Worm (Caenorhabditis elegans) whole organism, midembryonic: ENCODE results near the gene T19D7.5.

ENCODE experiments used
- T22C8.4 ChIP-seq: fragments of 200-800 bp; sonication (Bioruptor generic); IDR thresholded peaks from 2 replicates; pipeline ENCODE4 v1.3.6; 2022; ENCODE audit warnings: missing genetic modification characterization, missing compliant biosample characterization
- cog-1 ChIP-seq: sonication (generic microtip); optimal IDR thresholded peaks from 2 replicates; lab custom pipeline; 2016; ENCODE audit warnings: missing genetic modification characterization, missing compliant biosample characterization
- flt-1 ChIP-seq: fragments of 200-800 bp; sonication (Bioruptor generic); IDR thresholded peaks from 2 replicates; pipeline ENCODE4 v1.3.6; 2022; ENCODE audit warnings: missing genetic modification characterization, missing compliant biosample characterization
- klf-2 ChIP-seq: fragments of 200-800 bp; sonication (Bioruptor generic); conservative IDR thresholded peaks from 2 replicates; pipeline ENCODE4 v1.3.6; 2022; ENCODE audit warnings: missing genetic modification reagents, missing genetic modification characterization, missing compliant biosample characterization
- med-1 ChIP-seq: sonication (generic microtip); optimal IDR thresholded peaks from 2 replicates; lab custom pipeline; 2017; ENCODE audit warnings: missing genetic modification characterization, mild to moderate bottlenecking, missing compliant biosample characterization, antibody characterized with exemption, missing genetic modification reagents; ENCODE audit not compliant: insufficient read depth
- ref-1 ChIP-seq: fragments of 200-800 bp; sonication (Bioruptor generic); conservative IDR thresholded peaks from 2 replicates; pipeline ENCODE4 v1.3.6; 2022; ENCODE audit warnings: missing genetic modification reagents, missing genetic modification characterization, missing compliant biosample characterization
- tab-1 ChIP-seq: fragments of 200-800 bp; sonication (Bioruptor generic); IDR thresholded peaks from 2 replicates; pipeline ENCODE4 v1.3.6; 2022; ENCODE audit warnings: missing genetic modification characterization, missing compliant biosample characterization
- ztf-23 ChIP-seq: fragments of 200-800 bp; sonication (Bioruptor generic); IDR thresholded peaks from 2 replicates; pipeline ENCODE4 v1.3.6; 2022; ENCODE audit warnings: missing genetic modification reagents, missing genetic modification characterization, missing compliant biosample characterization
- ztf-29 ChIP-seq: fragments of 200-800 bp; sonication (Bioruptor generic); IDR thresholded peaks from 2 replicates; pipeline ENCODE4 v1.3.6; 2022; ENCODE audit warnings: missing genetic modification reagents, missing genetic modification characterization, missing compliant biosample characterization

Gene T19D7.5

DNA sequence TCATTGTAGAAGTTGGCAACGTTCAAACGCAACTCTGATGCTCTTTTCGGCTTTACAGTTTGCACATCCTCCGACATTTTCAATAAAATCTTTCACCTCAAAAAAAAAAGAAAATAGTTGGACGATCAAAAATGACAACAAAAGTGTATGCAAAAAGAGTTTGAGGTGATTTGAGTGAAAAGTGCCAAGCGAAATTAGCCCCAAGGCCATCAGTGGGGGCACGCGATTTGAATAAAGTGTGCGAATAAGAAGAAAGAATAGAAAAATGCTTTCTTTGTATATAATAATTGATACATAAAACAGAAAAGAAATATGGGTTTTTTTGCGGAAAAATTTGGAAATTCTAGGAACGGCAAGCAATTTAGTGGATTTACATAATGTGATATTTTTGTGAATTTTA, at the start of gene T19D7.5:
Gene T19D7.5, minus strand, starts transcription at position 101 of the 400 bp plus-strand sequence.
- TF ChIP-seq flt-1 (no peak), T22C8.4 (GFP tag; lab: Robert Waterston, UW) (no peak), ztf-29 (GFP tag; lab: Robert Waterston, UW) (no peak), tab-1 (GFP tag; lab: Robert Waterston, UW) (no peak)

DNA sequence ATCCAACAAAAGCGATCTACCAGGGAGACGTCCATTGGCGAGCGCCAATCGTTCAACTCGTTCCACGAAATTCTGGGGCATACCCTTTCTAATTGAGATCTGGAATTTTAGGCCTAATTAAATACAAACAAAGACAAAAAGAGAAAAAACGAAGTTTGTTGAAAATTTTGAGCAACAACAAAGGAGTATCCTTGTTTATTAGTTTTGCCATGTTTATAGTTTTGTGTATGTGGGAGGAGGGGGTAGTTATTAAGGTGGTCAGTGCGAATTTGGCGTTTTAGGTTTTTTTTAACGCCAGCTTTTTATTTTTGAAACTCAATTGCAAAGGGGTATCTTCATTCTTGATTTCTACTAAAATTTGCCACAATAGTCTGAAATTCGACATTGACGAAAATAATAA, 48.4 kb upstream of the T19D7.5 start, which contains the start of gene irk-2:
Gene irk-2, minus strand, starts transcription at position 101 of the 400 bp plus-strand sequence.
- TF ChIP-seq ztf-23 (GFP tag; lab: Robert Waterston, UW) (no peak), flt-1 (no peak), ref-1 (GFP tag; lab: Robert Waterston, UW) (no peak), med-1 (GFP tag; lab: Kevin White, UChicago) (no peak)

DNA sequence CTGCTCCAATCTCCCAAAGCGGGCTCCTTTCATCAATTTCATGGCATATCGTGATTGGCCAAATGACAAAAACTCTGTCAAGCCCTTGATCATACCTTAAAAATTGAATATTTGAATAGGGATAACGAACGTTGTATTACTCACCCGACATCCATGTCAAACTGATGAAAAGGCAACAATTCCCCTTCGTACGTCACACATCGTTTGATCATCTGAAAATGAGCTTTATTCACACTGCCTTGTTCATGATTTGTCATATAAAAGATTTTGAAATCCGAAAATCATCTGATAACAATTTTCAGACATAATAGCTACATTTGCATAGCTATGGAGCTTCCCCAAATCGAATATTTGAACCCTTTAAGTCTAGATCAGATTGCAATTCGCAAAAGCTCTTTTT, 40.5 kb upstream of the T19D7.5 start, which contains the start of gene M02A10.1:
Gene M02A10.1, plus strand, starts transcription at position 301 of the 400 bp plus-strand sequence.
- TF ChIP-seq ref-1 (GFP tag; lab: Robert Waterston, UW) (no peak), cog-1 (tag; lab: Kevin White, UChicago) (no peak), klf-2 (GFP tag; lab: Robert Waterston, UW) (no peak), flt-1 (no peak), T22C8.4 (GFP tag; lab: Robert Waterston, UW) (no peak), tab-1 (GFP tag; lab: Robert Waterston, UW) (no peak), ztf-29 (GFP tag; lab: Robert Waterston, UW) (no peak), ztf-23 (GFP tag; lab: Robert Waterston, UW) (no peak), med-1 (GFP tag; lab: Kevin White, UChicago) (no peak)

DNA sequence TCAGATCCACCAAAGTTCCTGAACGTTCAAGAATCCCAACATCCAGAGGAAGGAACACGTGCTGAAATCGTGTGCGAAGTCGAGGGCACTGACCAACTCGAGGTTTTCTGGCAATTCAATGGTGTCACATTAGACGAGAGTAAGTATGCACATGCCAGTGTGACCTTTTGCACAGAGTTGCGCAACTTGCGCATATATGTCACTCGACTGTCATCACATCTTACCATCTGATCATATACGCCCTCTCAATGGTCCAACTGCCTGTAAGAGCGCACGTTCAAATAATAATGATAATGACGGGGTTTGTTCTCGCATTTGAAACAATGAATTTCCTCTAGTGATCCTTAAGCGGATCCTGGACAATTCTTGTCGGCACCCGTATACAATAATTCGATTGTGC, 30.2 kb upstream of the T19D7.5 start:
- TF ChIP-seq T22C8.4 (GFP tag; lab: Robert Waterston, UW), result no peak
- TF ChIP-seq ztf-29 (GFP tag; lab: Robert Waterston, UW), result no peak
- TF ChIP-seq flt-1, result no peak
- TF ChIP-seq ref-1 (GFP tag; lab: Robert Waterston, UW), result no peak
- no peak for TF ChIP-seq med-1 (GFP tag; lab: Kevin White, UChicago)
- TF ChIP-seq klf-2 (GFP tag; lab: Robert Waterston, UW), result no peak
- no peak for TF ChIP-seq cog-1 (tag; lab: Kevin White, UChicago)
- TF ChIP-seq ztf-23 (GFP tag; lab: Robert Waterston, UW), result no peak
- no peak for TF ChIP-seq tab-1 (GFP tag; lab: Robert Waterston, UW)

DNA sequence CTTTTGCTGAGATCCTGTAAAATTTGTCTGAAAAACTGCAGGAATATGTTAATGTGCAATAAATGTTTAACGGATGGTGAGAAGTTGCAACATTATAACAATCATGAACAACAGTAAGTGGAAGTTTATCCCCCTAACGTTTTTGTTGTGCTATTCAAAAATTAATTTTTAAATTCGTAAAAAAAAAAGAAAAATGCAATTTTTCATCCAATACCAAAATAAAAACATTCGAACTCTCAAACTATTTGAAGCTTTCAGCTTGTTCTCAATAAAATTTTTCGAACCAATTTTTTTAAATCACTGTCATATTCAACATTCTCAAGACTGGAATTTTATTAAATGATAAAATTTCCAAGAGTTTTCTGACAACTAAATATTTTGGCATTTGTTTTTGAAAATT, 25.6 kb upstream of the T19D7.5 start, which contains the start of gene ncam-1:
Gene ncam-1, plus strand, starts transcription at position 301 of the 400 bp plus-strand sequence.
- TF ChIP-seq ztf-29 (GFP tag; lab: Robert Waterston, UW), result no peak
- TF ChIP-seq T22C8.4 (GFP tag; lab: Robert Waterston, UW), result no peak
- no peak for TF ChIP-seq tab-1 (GFP tag; lab: Robert Waterston, UW)
- TF ChIP-seq klf-2 (GFP tag; lab: Robert Waterston, UW), result no peak
- TF ChIP-seq med-1 (GFP tag; lab: Kevin White, UChicago), result no peak
- TF ChIP-seq flt-1, result no peak
- no peak for TF ChIP-seq ref-1 (GFP tag; lab: Robert Waterston, UW)
- no peak for TF ChIP-seq cog-1 (tag; lab: Kevin White, UChicago)
- TF ChIP-seq ztf-23 (GFP tag; lab: Robert Waterston, UW), result no peak

DNA sequence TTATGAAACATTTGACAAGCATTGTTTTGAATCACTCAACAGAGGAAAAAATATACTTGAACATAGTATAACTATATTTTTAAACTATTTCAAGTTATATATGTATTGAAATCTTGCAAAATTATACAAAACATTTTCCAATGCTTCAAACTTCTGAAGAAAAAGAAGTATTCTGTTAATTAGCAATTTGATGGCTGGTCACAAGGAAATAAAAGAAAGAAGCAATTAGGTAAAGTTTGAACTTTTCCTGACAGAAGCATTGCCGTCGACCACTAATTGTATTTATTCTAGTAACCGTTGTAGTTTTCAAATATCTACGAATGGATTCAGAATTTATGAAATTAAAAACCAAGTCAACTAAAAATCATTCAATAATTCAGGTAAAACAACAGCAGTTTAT, 22.6 kb upstream of the T19D7.5 start:
- TF ChIP-seq tab-1 (GFP tag; lab: Robert Waterston, UW) (no peak), ref-1 (GFP tag; lab: Robert Waterston, UW) (no peak), med-1 (GFP tag; lab: Kevin White, UChicago) (no peak), ztf-29 (GFP tag; lab: Robert Waterston, UW) (no peak), flt-1 (no peak), T22C8.4 (GFP tag; lab: Robert Waterston, UW) (no peak), ztf-23 (GFP tag; lab: Robert Waterston, UW) (no peak), klf-2 (GFP tag; lab: Robert Waterston, UW) (no peak), cog-1 (tag; lab: Kevin White, UChicago) (no peak)

DNA sequence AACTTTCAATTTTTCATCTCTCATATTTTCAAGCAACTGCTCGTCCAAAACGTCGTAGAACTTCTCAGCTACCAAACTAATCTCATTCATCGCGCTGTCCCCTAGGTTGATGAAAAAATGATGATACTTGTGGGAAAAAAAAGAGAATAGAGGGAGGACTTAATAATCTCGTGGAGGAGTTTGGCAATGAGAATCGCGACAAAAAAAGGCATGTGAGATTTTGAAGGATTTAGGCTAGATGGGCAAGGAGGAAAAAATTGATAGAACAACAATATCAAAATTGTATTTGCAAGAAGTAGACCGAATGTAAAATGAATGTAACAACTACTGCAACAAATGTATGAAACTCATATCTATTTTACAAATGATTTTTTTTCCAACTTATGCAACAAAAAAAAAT, 16.7 kb upstream of the T19D7.5 start, which contains the start of gene Y9C12A.1:
Gene Y9C12A.1, minus strand, starts transcription at position 101 of the 400 bp plus-strand sequence.
- TF ChIP-seq ref-1 (GFP tag; lab: Robert Waterston, UW) (no peak), cog-1 (tag; lab: Kevin White, UChicago) (no peak), klf-2 (GFP tag; lab: Robert Waterston, UW) (no peak), T22C8.4 (GFP tag; lab: Robert Waterston, UW) (no peak)

- TF ChIP-seq ztf-29 (GFP tag; lab: Robert Waterston, UW) (no peak), klf-2 (GFP tag; lab: Robert Waterston, UW) (no peak), ztf-23 (GFP tag; lab: Robert Waterston, UW) (no peak), ref-1 (GFP tag; lab: Robert Waterston, UW) (no peak), T22C8.4 (GFP tag; lab: Robert Waterston, UW) (no peak), tab-1 (GFP tag; lab: Robert Waterston, UW) (no peak), cog-1 (tag; lab: Kevin White, UChicago) (no peak), med-1 (GFP tag; lab: Kevin White, UChicago) (no peak), flt-1 (no peak)
Observed at ce11 chrX:681413-681812, 15.4 kb upstream of the T19D7.5 start.

ce11 chrX:680920-681319, 14.9 kb upstream of the T19D7.5 start, which contains the start of gene T19D7.7:
Gene T19D7.7, minus strand, starts transcription at chrX:681020.
- no peak for TF ChIP-seq ztf-23 (GFP tag; lab: Robert Waterston, UW)

DNA sequence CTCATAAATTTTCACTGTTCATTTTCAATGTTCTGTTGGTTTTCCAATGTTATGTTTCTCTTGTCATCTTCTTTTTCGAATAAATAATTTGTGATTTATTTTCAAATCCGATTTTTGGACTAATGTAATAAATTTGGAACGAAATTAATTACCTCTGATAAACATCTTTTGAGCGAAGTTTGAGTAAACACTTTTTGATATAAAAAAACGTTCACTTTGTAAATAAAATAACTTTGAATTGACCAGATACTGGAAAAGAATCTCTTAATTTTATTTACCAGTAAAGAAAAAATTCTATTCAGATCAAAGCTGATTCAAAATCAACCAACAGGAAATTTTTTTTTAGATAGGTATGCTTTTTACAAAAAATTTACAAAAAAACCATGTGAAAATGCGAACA, 5.8 kb upstream of the T19D7.5 start, which contains the start of gene lgc-32:
Gene lgc-32, plus strand, starts transcription at position 301 of the 400 bp plus-strand sequence.
- TF ChIP-seq flt-1 (no peak), cog-1 (tag; lab: Kevin White, UChicago) (no peak), ztf-29 (GFP tag; lab: Robert Waterston, UW) (no peak), ref-1 (GFP tag; lab: Robert Waterston, UW) (no peak), tab-1 (GFP tag; lab: Robert Waterston, UW) (no peak), ztf-23 (GFP tag; lab: Robert Waterston, UW) (no peak), klf-2 (GFP tag; lab: Robert Waterston, UW) (no peak), T22C8.4 (GFP tag; lab: Robert Waterston, UW) (no peak), med-1 (GFP tag; lab: Kevin White, UChicago) (no peak)
